Worm (Caenorhabditis elegans): ENCODE results near the gene F02D8.4.

- TF ChIP-seq ztf-11 (tag; optimal IDR thresholded peaks at IDR 0.05) (no peak), mdl-1 (tag; optimal IDR thresholded peaks at IDR 0.05) (no peak), ztf-4 (tag; optimal IDR thresholded peaks at IDR 0.05) (no peak), nhr-12 (tag; optimal IDR thresholded peaks at IDR 0.05) (no peak)
Measured at ce11 chrV:15000055-15000704, 15.5 kb downstream of the F02D8.4 start, which contains the start of gene rps-16.

Data from whole organism, L3 larva.